Fruit fly (Drosophila melanogaster): Measurements from ENCODE around the gene Srp9.

dm6 chr3L:7963022-7963421, 26.8 kb downstream of the Srp9 start:
- TF ChIP-seq pad (GFP tag; optimal IDR thresholded peaks at IDR 0.05) (no peak), bab1 (GFP tag; optimal IDR thresholded peaks at IDR 0.05) (no peak), CG33017 (tag; optimal IDR thresholded peaks at IDR 0.05) (no peak), CG14711 (tag; optimal IDR thresholded peaks at IDR 0.05) (no peak), CG5204 (GFP tag; optimal IDR thresholded peaks at IDR 0.05) (no peak), Clk (GFP tag; optimal IDR thresholded peaks at IDR 0.05) (no peak), cic (GFP tag; optimal IDR thresholded peaks at IDR 0.05) (no peak), Crg-1 (GFP tag; optimal IDR thresholded peaks at IDR 0.05) (no peak), ovo (GFP tag; optimal IDR thresholded peaks at IDR 0.05) (no peak), CG11617 (GFP tag; optimal IDR thresholded peaks at IDR 0.05) (no peak), CG7045 (GFP tag; optimal IDR thresholded peaks at IDR 0.05) (no peak), kay (GFP tag; ENCODE audit: borderline replicate concordance) (no peak), CG12768 (GFP tag; optimal IDR thresholded peaks at IDR 0.05) (no peak), CG1620 (GFP tag; optimal IDR thresholded peaks at IDR 0.05) (no peak)

Data from whole organism, adult.